Worm (Caenorhabditis elegans) whole organism, L2 larva: ENCODE results near the gene pef-1.

Experiments used
- C34F6.9 ChIP-seq: fragments of 150-350 bp; optimal IDR thresholded peaks from 2 replicates; lab custom pipeline; 2014; ENCODE audit warnings: missing biosample characterization, missing genetic modification characterization
- F13H6.1 ChIP-seq: sonication (generic microtip); optimal IDR thresholded peaks from 2 replicates; lab custom pipeline; 2016; ENCODE audit warnings: missing genetic modification characterization, missing compliant biosample characterization
- R02D3.7 ChIP-seq: fragments of 150-350 bp; optimal IDR thresholded peaks from 2 replicates; lab custom pipeline; 2014; ENCODE audit warnings: missing biosample characterization, missing genetic modification characterization
- Y55F3AM.14 ChIP-seq: fragments of 200-800 bp; sonication (Bioruptor generic); optimal IDR thresholded peaks from 2 replicates; lab custom pipeline; 2018; ENCODE audit warnings: mild to moderate bottlenecking, missing genetic modification characterization, missing compliant biosample characterization
- ZK546.5 ChIP-seq: sonication (generic microtip); optimal IDR thresholded peaks from 2 replicates; lab custom pipeline; 2017; ENCODE audit warnings: missing biosample characterization, missing genetic modification characterization
- aly-2 ChIP-seq: fragments of 150-350 bp; optimal IDR thresholded peaks from 2 replicates; lab custom pipeline; 2014; ENCODE audit warnings: missing biosample characterization, missing genetic modification characterization
- ama-1 ChIP-seq: fragments of 150-350 bp; optimal IDR thresholded peaks from 2 replicates; lab custom pipeline; 2018; ENCODE audit warnings: inconsistent platforms
- blmp-1 ChIP-seq: sonication (generic microtip); optimal IDR thresholded peaks from 2 replicates; lab custom pipeline; 2017; ENCODE audit warnings: missing genetic modification characterization, mild to moderate bottlenecking, missing compliant biosample characterization, antibody characterized with exemption, moderate library complexity; ENCODE audit not compliant: insufficient read depth
- ceh-16 ChIP-seq: fragments of 150-350 bp; optimal IDR thresholded peaks from 2 replicates; lab custom pipeline; 2014; ENCODE audit warnings: missing biosample characterization, missing genetic modification characterization
- ceh-82 ChIP-seq: fragments of 150-350 bp; optimal IDR thresholded peaks from 2 replicates; lab custom pipeline; 2014; ENCODE audit warnings: missing biosample characterization, missing genetic modification characterization
- crh-2 ChIP-seq: sonication (generic microtip); optimal IDR thresholded peaks from 2 replicates; lab custom pipeline; 2017; ENCODE audit warnings: missing biosample characterization, missing genetic modification characterization
- egl-27 ChIP-seq: sonication (generic microtip); optimal IDR thresholded peaks from 3 replicates; lab custom pipeline; 2017; ENCODE audit warnings: missing biosample characterization, missing genetic modification reagents, missing genetic modification characterization
- elt-1 ChIP-seq: fragments of 150-350 bp; optimal IDR thresholded peaks from 2 replicates; lab custom pipeline; 2014; ENCODE audit warnings: missing biosample characterization, missing genetic modification characterization
- gmeb-1 ChIP-seq: fragments of 150-350 bp; optimal IDR thresholded peaks from 2 replicates; lab custom pipeline; 2014; ENCODE audit warnings: missing biosample characterization, missing genetic modification characterization
- lin-13 ChIP-seq: fragments of 150-350 bp; optimal IDR thresholded peaks from 2 replicates; lab custom pipeline; 2014; ENCODE audit warnings: missing biosample characterization, missing genetic modification reagents, missing genetic modification characterization
- lin-39 ChIP-seq: fragments of 150-350 bp; optimal IDR thresholded peaks from 2 replicates; lab custom pipeline; 2014; ENCODE audit warnings: missing biosample characterization, missing genetic modification reagents, missing genetic modification characterization
- lsy-2 ChIP-seq, 2 experiments: fragments of 150-350 bp in 1 of 2; sonication (generic microtip) in 1 of 2; optimal IDR thresholded peaks; 2 replicates each; lab custom pipeline; 2014 to 2017; ENCODE audit warnings: missing biosample characterization in 2 of 2, missing genetic modification characterization in 2 of 2
- mab-5 ChIP-seq: fragments of 150-350 bp; optimal IDR thresholded peaks from 2 replicates; lab custom pipeline; 2014; ENCODE audit warnings: missing biosample characterization, missing genetic modification characterization
- mdl-1 ChIP-seq, 2 experiments: fragments of 150-350 bp in 1 of 2; sonication (generic microtip) in 1 of 2; optimal IDR thresholded peaks; 2 replicates each; lab custom pipeline; 2017; ENCODE audit warnings: missing biosample characterization in 2 of 2, missing genetic modification characterization in 2 of 2
- nhr-11 ChIP-seq: fragments of 150-350 bp; optimal IDR thresholded peaks from 2 replicates; lab custom pipeline; 2014; ENCODE audit warnings: missing biosample characterization, missing genetic modification characterization
- nhr-12 ChIP-seq: fragments of 150-350 bp; optimal IDR thresholded peaks from 2 replicates; lab custom pipeline; 2014; ENCODE audit warnings: missing biosample characterization, missing genetic modification characterization
- nhr-21 ChIP-seq: fragments of 150-350 bp; optimal IDR thresholded peaks from 2 replicates; lab custom pipeline; 2014; ENCODE audit warnings: missing biosample characterization, missing genetic modification characterization
- nhr-23 ChIP-seq: fragments of 150-350 bp; optimal IDR thresholded peaks from 2 replicates; lab custom pipeline; 2014; ENCODE audit warnings: missing biosample characterization, missing genetic modification reagents, missing genetic modification characterization
- nhr-237 ChIP-seq: fragments of 150-350 bp; optimal IDR thresholded peaks from 2 replicates; lab custom pipeline; 2014; ENCODE audit warnings: missing biosample characterization, missing genetic modification characterization
- nhr-6 ChIP-seq: fragments of 150-350 bp; optimal IDR thresholded peaks from 2 replicates; lab custom pipeline; 2014; ENCODE audit warnings: missing biosample characterization, missing genetic modification characterization
- nhr-77 ChIP-seq: fragments of 150-350 bp; optimal IDR thresholded peaks from 2 replicates; lab custom pipeline; 2014; ENCODE audit warnings: missing biosample characterization, missing genetic modification characterization
- peb-1 ChIP-seq: fragments of 150-350 bp; optimal IDR thresholded peaks from 2 replicates; lab custom pipeline; 2014; ENCODE audit warnings: missing biosample characterization, missing genetic modification characterization
- sem-4 ChIP-seq: fragments of 150-350 bp; optimal IDR thresholded peaks from 2 replicates; lab custom pipeline; 2014; ENCODE audit warnings: missing biosample characterization, missing genetic modification reagents, missing genetic modification characterization
- skn-1 ChIP-seq: sonication (generic microtip); optimal IDR thresholded peaks from 2 replicates; lab custom pipeline; 2017; ENCODE audit warnings: missing biosample characterization, missing genetic modification characterization
- snpc-4 ChIP-seq: fragments of 150-350 bp; optimal IDR thresholded peaks from 2 replicates; lab custom pipeline; 2014; ENCODE audit warnings: missing biosample characterization, missing genetic modification characterization
- unc-39 ChIP-seq: fragments of 150-350 bp; optimal IDR thresholded peaks from 2 replicates; lab custom pipeline; 2014; ENCODE audit warnings: missing biosample characterization, missing genetic modification characterization
- unc-55 ChIP-seq: fragments of 150-350 bp; sonication (generic microtip); optimal IDR thresholded peaks from 3 replicates; lab custom pipeline; 2014; ENCODE audit warnings: missing biosample characterization, missing genetic modification reagents, missing genetic modification characterization
- unc-62 ChIP-seq: fragments of 150-350 bp; optimal IDR thresholded peaks from 2 replicates; lab custom pipeline; 2014; ENCODE audit warnings: missing biosample characterization, missing genetic modification reagents, missing genetic modification characterization
- zag-1 ChIP-seq: fragments of 150-350 bp; optimal IDR thresholded peaks from 2 replicates; lab custom pipeline; 2014; ENCODE audit warnings: missing biosample characterization, missing genetic modification characterization
- ztf-1 ChIP-seq: fragments of 200-800 bp; sonication (Bioruptor generic); conservative IDR thresholded peaks from 2 replicates; pipeline ENCODE4 v1.3.6; 2022; ENCODE audit warnings: missing genetic modification characterization, missing compliant biosample characterization
- ztf-11 ChIP-seq: sonication (generic microtip); optimal IDR thresholded peaks from 2 replicates; lab custom pipeline; 2017; ENCODE audit warnings: missing biosample characterization, missing genetic modification characterization
- ztf-4 ChIP-seq: fragments of 150-350 bp; optimal IDR thresholded peaks from 2 replicates; lab custom pipeline; 2014; ENCODE audit warnings: missing biosample characterization, missing genetic modification characterization

Gene pef-1

ce11 chrIII:901600-902250 is 24.4 kb downstream of the pef-1 start:
- TF ChIP-seq ama-1 (lab: Kevin White, UChicago) (no peak), nhr-12 (tag; lab: Kevin White, UChicago) (no peak), nhr-11 (no peak), ztf-11 (no peak), peb-1 (tag; lab: Kevin White, UChicago) (no peak), unc-39 (no peak), nhr-77 (no peak), Y55F3AM.14 (GFP tag; lab: Kevin White, UChicago) (no peak), lin-13 (GFP tag; lab: Kevin White, UChicago) (peak; percentile 34), ceh-82 (tag; lab: Kevin White, UChicago) (no peak), mdl-1 (tag; optimal IDR thresholded peaks at IDR 0.05; lab: Kevin White, UChicago) (no peak), F13H6.1 (tag; lab: Kevin White, UChicago) (no peak), ztf-1 (GFP tag; lab: Robert Waterston, UW) (no peak), unc-55 (GFP tag; lab: Kevin White, UChicago) (no peak), gmeb-1 (tag; lab: Kevin White, UChicago) (peak; percentile 54), nhr-237 (tag; lab: Kevin White, UChicago) (no peak), nhr-23 (tag; lab: Kevin White, UChicago) (no peak), C34F6.9 (peak; percentile 35), mab-5 (tag; lab: Kevin White, UChicago) (no peak), sem-4 (no peak), snpc-4 (no peak), lsy-2 (tag; optimal IDR thresholded peaks at IDR 0.05; lab: Kevin White, UChicago) (peak in 1 of 2 experiments; percentile 44), crh-2 (tag; lab: Kevin White, UChicago) (no peak), lin-39 (tag; lab: Kevin White, UChicago) (no peak), nhr-6 (no peak), nhr-21 (tag; lab: Kevin White, UChicago) (no peak), R02D3.7 (no peak), elt-1 (tag; lab: Kevin White, UChicago) (no peak), skn-1 (tag; lab: Kevin White, UChicago) (no peak), zag-1 (tag; lab: Kevin White, UChicago) (no peak), ceh-16 (tag; lab: Kevin White, UChicago) (no peak)

ce11 chrIII:901148-901547 is 25.0 kb downstream of the pef-1 start, which contains the start of gene sucl-2:
sucl-2 (minus strand) TSS chrIII:901412.
- TF ChIP-seq F13H6.1 (tag; lab: Kevin White, UChicago): no peak
- TF ChIP-seq ztf-11: no peak
- TF ChIP-seq nhr-21 (tag; lab: Kevin White, UChicago): no peak
- no peak for TF ChIP-seq unc-62
- TF ChIP-seq nhr-6: no peak
- TF ChIP-seq aly-2 (tag; lab: Kevin White, UChicago): no peak
- no peak for TF ChIP-seq zag-1 (tag; lab: Kevin White, UChicago)
- TF ChIP-seq elt-1 (tag; lab: Kevin White, UChicago): no peak

- TF ChIP-seq egl-27 (tag; lab: Kevin White, UChicago) (no peak), elt-1 (tag; lab: Kevin White, UChicago) (no peak), crh-2 (tag; lab: Kevin White, UChicago) (no peak), blmp-1 (tag; lab: Kevin White, UChicago) (no peak)
Observed at ce11 chrIII:900134-900533, 26.0 kb downstream of the pef-1 start.

- TF ChIP-seq ZK546.5 (tag; lab: Kevin White, UChicago): no peak
- TF ChIP-seq mdl-1 (tag; optimal IDR thresholded peaks at IDR 0.05; lab: Kevin White, UChicago): no peak
- TF ChIP-seq nhr-6: no peak
- no peak for TF ChIP-seq ztf-4 (tag; lab: Kevin White, UChicago)
- no peak for TF ChIP-seq crh-2 (tag; lab: Kevin White, UChicago)
- TF ChIP-seq lin-39 (tag; lab: Kevin White, UChicago): no peak
Observed at ce11 chrIII:896904-897303, 29.2 kb downstream of the pef-1 start.
